Worm (Caenorhabditis elegans) whole organism, L3 larva: ENCODE data around the gene cest-12.

Source experiments
- R02D3.7 ChIP-seq: fragments of 150-350 bp; optimal IDR thresholded peaks from 2 replicates; lab custom pipeline; 2014; ENCODE audit warnings: missing biosample characterization, missing genetic modification characterization
- ama-1 ChIP-seq: fragments of 150-350 bp; optimal IDR thresholded peaks from 2 replicates; lab custom pipeline; 2018
- ceh-9 ChIP-seq: sonication (generic microtip); optimal IDR thresholded peaks from 2 replicates; lab custom pipeline; 2018; ENCODE audit warnings: missing biosample characterization, missing genetic modification characterization
- fkh-10 ChIP-seq: sonication (generic microtip); optimal IDR thresholded peaks from 2 replicates; lab custom pipeline; 2017; ENCODE audit warnings: missing biosample characterization, missing genetic modification reagents, missing genetic modification characterization
- mml-1 ChIP-seq: fragments of 150-350 bp; sonication (generic microtip); optimal IDR thresholded peaks from 3 replicates; lab custom pipeline; 2014; ENCODE audit warnings: missing biosample characterization, missing genetic modification characterization
- pha-4 ChIP-seq: fragments of 150-350 bp; optimal IDR thresholded peaks from 2 replicates; lab custom pipeline; 2014; ENCODE audit warnings: missing biosample characterization, missing genetic modification reagents, missing genetic modification characterization
- tbx-2 ChIP-seq: sonication (generic microtip); optimal IDR thresholded peaks from 2 replicates; lab custom pipeline; 2016; ENCODE audit warnings: mild to moderate bottlenecking, missing genetic modification characterization, missing compliant biosample characterization
- unc-62 ChIP-seq: fragments of 150-350 bp; sonication (generic microtip); optimal IDR thresholded peaks from 4 replicates; lab custom pipeline; 2014; ENCODE audit warnings: missing biosample characterization, missing genetic modification reagents, missing genetic modification characterization

ce11 chrIII:12133121-12133520, 25.8 kb upstream of the cest-12 start:
- TF ChIP-seq fkh-10 (GFP tag; lab: Kevin White, UChicago) (no peak), tbx-2 (tag; lab: Kevin White, UChicago) (no peak), ceh-9 (tag; lab: Kevin White, UChicago) (no peak), ama-1 (lab: Kevin White, UChicago) (no peak), R02D3.7 (no peak), unc-62 (GFP tag; lab: Kevin White, UChicago) (no peak), pha-4 (tag; lab: Kevin White, UChicago) (no peak), mml-1 (no peak)
